Worm (Caenorhabditis elegans) whole organism, L4 larva: Measurements from ENCODE around the gene rnp-7.

Experiments used
- F10B5.3 ChIP-seq: sonication (generic microtip); optimal IDR thresholded peaks from 2 replicates; lab custom pipeline; 2016; ENCODE audit warnings: mild to moderate bottlenecking, missing genetic modification characterization, missing compliant biosample characterization
- F37D6.2 ChIP-seq: sonication (generic microtip); optimal IDR thresholded peaks from 2 replicates; lab custom pipeline; 2016; ENCODE audit warnings: mild to moderate bottlenecking, missing genetic modification characterization, missing compliant biosample characterization
- R02D3.7 ChIP-seq: fragments of 150-350 bp; sonication (generic microtip); optimal IDR thresholded peaks from 3 replicates; lab custom pipeline; 2014; ENCODE audit warnings: missing biosample characterization, missing genetic modification characterization
- T20F7.1 ChIP-seq: fragments of 200-800 bp; sonication (Bioruptor generic); optimal IDR thresholded peaks from 2 replicates; lab custom pipeline; 2018; ENCODE audit warnings: mild to moderate bottlenecking, missing genetic modification characterization, missing compliant biosample characterization
- T26A8.4 ChIP-seq: fragments of 200-800 bp; sonication (Bioruptor generic); IDR thresholded peaks from 2 replicates; pipeline ENCODE4 v1.3.6; 2022; ENCODE audit warnings: missing genetic modification characterization, missing compliant biosample characterization
- Y48G9A.11 ChIP-seq: fragments of 200-800 bp; sonication (Bioruptor generic); IDR thresholded peaks from 2 replicates; pipeline ENCODE4 v1.3.6; 2022; ENCODE audit warnings: missing genetic modification reagents, missing genetic modification characterization, missing compliant biosample characterization
- ZK546.5 ChIP-seq, 2 experiments: sonication (generic microtip); optimal IDR thresholded peaks; 2 replicates each; lab custom pipeline; 2017; ENCODE audit warnings: missing biosample characterization in 2 of 2, missing genetic modification characterization in 2 of 2
- arid-1 ChIP-seq: fragments of 200-800 bp; sonication (Bioruptor generic); conservative IDR thresholded peaks from 2 replicates; pipeline ENCODE4 v1.3.6; 2022; ENCODE audit warnings: missing genetic modification reagents, missing genetic modification characterization, missing compliant biosample characterization
- attf-4 ChIP-seq: sonication (generic microtip); optimal IDR thresholded peaks from 3 replicates; lab custom pipeline; 2017; ENCODE audit warnings: missing biosample characterization, missing genetic modification characterization
- ceh-62 ChIP-seq: sonication (generic microtip); optimal IDR thresholded peaks from 2 replicates; lab custom pipeline; 2017; ENCODE audit warnings: missing biosample characterization, missing genetic modification characterization
- daf-16 ChIP-seq, 3 experiments: sonication (generic microtip); optimal IDR thresholded peaks; 2 replicates each; lab custom pipeline; 2016 to 2017; ENCODE audit warnings: missing genetic modification characterization in 3 of 3, missing genetic modification reagents in 3 of 3, mild to moderate bottlenecking in 2 of 3, missing compliant biosample characterization in 2 of 3, missing biosample characterization in 1 of 3, moderate library complexity in 1 of 3
- dmd-6 ChIP-seq: fragments of 200-800 bp; sonication (Bioruptor generic); IDR thresholded peaks from 2 replicates; pipeline ENCODE4 v1.3.6; 2022; ENCODE audit warnings: missing genetic modification reagents, missing genetic modification characterization, missing compliant biosample characterization
- dmd-8 ChIP-seq: fragments of 200-800 bp; sonication (Bioruptor generic); IDR thresholded peaks from 2 replicates; pipeline ENCODE4 v1.3.6; 2022; ENCODE audit warnings: missing genetic modification characterization, missing compliant biosample characterization
- dpl-1 ChIP-seq: fragments of 150-350 bp; optimal IDR thresholded peaks from 2 replicates; lab custom pipeline; 2014; ENCODE audit warnings: missing biosample characterization, missing genetic modification reagents, missing genetic modification characterization
- dve-1 ChIP-seq: sonication (generic microtip); optimal IDR thresholded peaks from 2 replicates; lab custom pipeline; 2017; ENCODE audit warnings: antibody characterized with exemption, mild to moderate bottlenecking, missing genetic modification characterization, missing compliant biosample characterization; ENCODE audit not compliant: insufficient read depth
- egl-43 ChIP-seq: fragments of 200-800 bp; sonication (Bioruptor generic); IDR thresholded peaks from 2 replicates; pipeline ENCODE4 v1.3.6; 2022; ENCODE audit warnings: missing genetic modification reagents, missing genetic modification characterization, missing compliant biosample characterization
- fkh-10 ChIP-seq: fragments of 150-350 bp; optimal IDR thresholded peaks from 2 replicates; lab custom pipeline; 2014; ENCODE audit warnings: missing biosample characterization, missing genetic modification reagents, missing genetic modification characterization
- hif-1 ChIP-seq, 2 experiments: sonication (generic microtip); optimal IDR thresholded peaks; 2 replicates each; lab custom pipeline; 2016 to 2017; ENCODE audit warnings: missing compliant biosample characterization in 2 of 2, missing genetic modification characterization in 2 of 2, missing genetic modification reagents in 2 of 2, missing genotype in 2 of 2, mild to moderate bottlenecking in 1 of 2
- hlh-11 ChIP-seq: fragments of 200-800 bp; sonication (Bioruptor generic); optimal IDR thresholded peaks from 2 replicates; lab custom pipeline; 2018; ENCODE audit warnings: mild to moderate bottlenecking, missing genetic modification characterization, missing compliant biosample characterization
- hlh-30 ChIP-seq: sonication (generic microtip); optimal IDR thresholded peaks from 2 replicates; lab custom pipeline; 2017; ENCODE audit warnings: antibody characterized with exemption, mild to moderate bottlenecking, missing genetic modification characterization, missing compliant biosample characterization; ENCODE audit not compliant: insufficient read depth
- hmg-1.1 ChIP-seq: fragments of 200-800 bp; sonication (Bioruptor generic); IDR thresholded peaks from 2 replicates; pipeline ENCODE4 v1.3.6; 2022; ENCODE audit warnings: missing genetic modification reagents, missing genetic modification characterization, missing compliant biosample characterization
- lim-7 ChIP-seq: fragments of 200-800 bp; sonication (Bioruptor generic); IDR thresholded peaks from 2 replicates; pipeline ENCODE4 v1.3.6; 2022; ENCODE audit warnings: missing genetic modification characterization, missing compliant biosample characterization
- lin-38 ChIP-seq: fragments of 200-800 bp; sonication (Bioruptor generic); IDR thresholded peaks from 2 replicates; pipeline ENCODE4 v1.3.6; 2022; ENCODE audit warnings: missing genetic modification reagents, missing genetic modification characterization, missing compliant biosample characterization
- lir-3 ChIP-seq: sonication (generic microtip); optimal IDR thresholded peaks from 2 replicates; lab custom pipeline; 2016; ENCODE audit warnings: mild to moderate bottlenecking, missing genetic modification characterization, missing compliant biosample characterization
- lsy-2 ChIP-seq, 2 experiments: fragments of 150-350 bp in 1 of 2; sonication (generic microtip) in 1 of 2; optimal IDR thresholded peaks; 2 replicates each; lab custom pipeline; 2014 to 2017; ENCODE audit warnings: missing biosample characterization in 2 of 2, missing genetic modification characterization in 2 of 2
- madf-9 ChIP-seq: fragments of 200-800 bp; sonication (Bioruptor generic); conservative IDR thresholded peaks from 2 replicates; pipeline ENCODE4 v1.3.6; 2022; ENCODE audit warnings: missing genetic modification reagents, missing genetic modification characterization, missing compliant biosample characterization
- mdl-1 ChIP-seq, 2 experiments: fragments of 150-350 bp in 1 of 2; sonication (generic microtip) in 1 of 2; optimal IDR thresholded peaks; 2 replicates each; lab custom pipeline; 2014 to 2017; ENCODE audit warnings: missing biosample characterization in 2 of 2, missing genetic modification characterization in 2 of 2
- mep-1 ChIP-seq: fragments of 150-350 bp; sonication (generic microtip); optimal IDR thresholded peaks from 3 replicates; lab custom pipeline; 2014; ENCODE audit warnings: missing biosample characterization, missing genetic modification characterization
- mes-2 ChIP-seq: sonication (generic microtip); optimal IDR thresholded peaks from 2 replicates; lab custom pipeline; 2016; ENCODE audit warnings: missing genotype, mild to moderate bottlenecking, missing genetic modification characterization, missing compliant biosample characterization; ENCODE audit not compliant: poor library complexity, severe bottlenecking
- nhr-102 ChIP-seq: sonication (generic microtip); optimal IDR thresholded peaks from 2 replicates; lab custom pipeline; 2016; ENCODE audit warnings: mild to moderate bottlenecking, missing genetic modification characterization, moderate library complexity, missing compliant biosample characterization
- nhr-11 ChIP-seq: fragments of 150-350 bp; optimal IDR thresholded peaks from 2 replicates; lab custom pipeline; 2014; ENCODE audit warnings: missing biosample characterization, missing genetic modification characterization
- nhr-28 ChIP-seq: fragments of 150-350 bp; optimal IDR thresholded peaks from 2 replicates; lab custom pipeline; 2014; ENCODE audit warnings: missing biosample characterization, missing genetic modification characterization
- nhr-41 ChIP-seq: fragments of 200-800 bp; sonication (Bioruptor generic); IDR thresholded peaks from 2 replicates; pipeline ENCODE4 v1.3.6; 2022; ENCODE audit warnings: missing genetic modification reagents, missing genetic modification characterization, missing compliant biosample characterization
- nhr-48 ChIP-seq: sonication (generic microtip); optimal IDR thresholded peaks from 2 replicates; lab custom pipeline; 2016; ENCODE audit warnings: mild to moderate bottlenecking, missing genetic modification characterization, missing compliant biosample characterization
- nhr-77 ChIP-seq: fragments of 150-350 bp; optimal IDR thresholded peaks from 2 replicates; lab custom pipeline; 2014; ENCODE audit warnings: missing biosample characterization, missing genetic modification characterization
- pqm-1 ChIP-seq: sonication (generic microtip); optimal IDR thresholded peaks from 2 replicates; lab custom pipeline; 2017; ENCODE audit warnings: missing biosample characterization, missing genetic modification characterization
- skn-1 ChIP-seq: fragments of 150-350 bp; optimal IDR thresholded peaks from 2 replicates; lab custom pipeline; 2014; ENCODE audit warnings: missing biosample characterization, missing genetic modification characterization
- spr-1 ChIP-seq: sonication (generic microtip); optimal IDR thresholded peaks from 2 replicates; lab custom pipeline; 2016; ENCODE audit warnings: mild to moderate bottlenecking, missing genetic modification characterization, missing compliant biosample characterization
- tra-1 ChIP-seq: fragments of 200-800 bp; sonication (Bioruptor generic); IDR thresholded peaks from 2 replicates; pipeline ENCODE4 v1.3.6; 2022; ENCODE audit warnings: missing genetic modification reagents, missing genetic modification characterization, missing compliant biosample characterization
- unc-62 ChIP-seq, 3 experiments: fragments of 150-350 bp in 1 of 3; sonication (generic microtip); optimal IDR thresholded peaks in 2 of 3; peaks in 1 of 3; 1 replicate in 1 of 3; 2 replicates in 2 of 3; lab custom pipeline; 2014 to 2017; ENCODE audit warnings: missing biosample characterization in 3 of 3, missing genetic modification characterization in 3 of 3, missing genetic modification reagents in 3 of 3, missing genotype in 1 of 3
- zip-2 ChIP-seq: fragments of 150-350 bp; optimal IDR thresholded peaks from 2 replicates; lab custom pipeline; 2014; ENCODE audit warnings: missing biosample characterization, missing genetic modification characterization

rnp-7 gene

DNA sequence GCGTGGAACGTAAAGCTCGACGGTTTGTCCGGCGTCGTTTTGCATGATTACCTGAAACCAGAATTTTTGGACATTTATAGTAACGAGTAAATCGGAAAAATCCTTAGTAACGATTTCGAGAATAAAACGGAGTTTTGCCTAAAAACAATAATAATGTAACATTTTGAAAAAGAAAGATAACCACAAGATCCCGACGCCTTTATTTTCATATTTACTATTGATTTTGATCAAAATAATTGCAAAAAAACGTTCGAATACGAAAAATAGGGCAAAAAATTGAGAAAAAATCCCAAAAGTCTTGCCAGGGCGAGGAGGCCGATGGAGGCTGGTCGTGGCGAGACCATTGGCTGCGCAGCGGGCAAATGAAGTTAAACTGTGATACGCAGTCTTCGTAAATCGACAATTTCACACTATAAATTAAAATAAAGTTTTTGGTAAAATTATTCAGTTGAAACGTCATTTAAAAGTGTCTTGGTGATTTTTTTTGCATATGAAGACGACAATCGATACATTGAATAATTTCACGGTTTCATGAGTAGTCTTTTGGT, 28.7 kb upstream of the rnp-7 start, which contains the start of gene rps-21 (continued):
- TF ChIP-seq nhr-48 (tag; lab: Kevin White, UChicago) (peak; percentile 11), tra-1 (0 out of 2 replicates have a peak, but pooled peaks have one; percentile 30), hlh-30 (peak; percentile 77), egl-43 (GFP tag; lab: Robert Waterston, UW) (no peak), T20F7.1 (peak; percentile 78), arid-1 (GFP tag; lab: Robert Waterston, UW) (0 out of 2 replicates have a peak, but pooled peaks have one; percentile 23), hmg-1.1 (GFP tag; lab: Robert Waterston, UW) (peak; percentile 81), R02D3.7 (tag; lab: Kevin White, UChicago) (peak; percentile 84), Y48G9A.11 (GFP tag; lab: Robert Waterston, UW) (no peak), zip-2 (tag; lab: Kevin White, UChicago) (no peak), ceh-62 (no peak), fkh-10 (GFP tag; lab: Kevin White, UChicago) (peak; percentile 9), F37D6.2 (tag; lab: Kevin White, UChicago) (peak; percentile 39), attf-4 (tag; lab: Kevin White, UChicago) (no peak), F10B5.3 (tag; lab: Kevin White, UChicago) (no peak), mdl-1 (tag; optimal IDR thresholded peaks at IDR 0.05; lab: Kevin White, UChicago) (peak; percentile 4 to 28), spr-1 (tag; lab: Kevin White, UChicago) (no peak), madf-9 (GFP tag; lab: Robert Waterston, UW) (no peak), hif-1 (tag; optimal IDR thresholded peaks at IDR 0.05; lab: Kevin White, UChicago) (peak in 1 of 2 experiments; percentile 63), unc-62 (GFP tag; optimal IDR thresholded peaks at IDR 0.05 in 1 of 2; lab: Kevin White, UChicago) (peak in 1 of 2 experiments; percentile 77), unc-62 (tag; optimal IDR thresholded peaks at IDR 0.05; lab: Kevin White, UChicago) (no peak), lir-3 (tag; lab: Kevin White, UChicago) (no peak), dpl-1 (GFP tag; lab: Kevin White, UChicago) (peak; percentile 82), skn-1 (no peak), hlh-11 (peak; percentile 69), daf-16 (GFP tag; optimal IDR thresholded peaks at IDR 0.05; lab: Kevin White, UChicago) (no peak), daf-16 (tag; optimal IDR thresholded peaks at IDR 0.05; lab: Kevin White, UChicago) (peak; percentile 16), dmd-8 (GFP tag; lab: Robert Waterston, UW) (no peak), lsy-2 (tag; optimal IDR thresholded peaks at IDR 0.05; lab: Kevin White, UChicago) (peak; percentile 9 to 92), nhr-11 (tag; lab: Kevin White, UChicago) (peak; percentile 91), nhr-28 (tag; lab: Kevin White, UChicago) (peak; percentile 72), dmd-6 (GFP tag; lab: Robert Waterston, UW) (peak; percentile 53; the same call in 1 of the 2 replicates), T26A8.4 (GFP tag; lab: Robert Waterston, UW) (peak; percentile 43; the same call in 1 of the 2 replicates)

DNA sequence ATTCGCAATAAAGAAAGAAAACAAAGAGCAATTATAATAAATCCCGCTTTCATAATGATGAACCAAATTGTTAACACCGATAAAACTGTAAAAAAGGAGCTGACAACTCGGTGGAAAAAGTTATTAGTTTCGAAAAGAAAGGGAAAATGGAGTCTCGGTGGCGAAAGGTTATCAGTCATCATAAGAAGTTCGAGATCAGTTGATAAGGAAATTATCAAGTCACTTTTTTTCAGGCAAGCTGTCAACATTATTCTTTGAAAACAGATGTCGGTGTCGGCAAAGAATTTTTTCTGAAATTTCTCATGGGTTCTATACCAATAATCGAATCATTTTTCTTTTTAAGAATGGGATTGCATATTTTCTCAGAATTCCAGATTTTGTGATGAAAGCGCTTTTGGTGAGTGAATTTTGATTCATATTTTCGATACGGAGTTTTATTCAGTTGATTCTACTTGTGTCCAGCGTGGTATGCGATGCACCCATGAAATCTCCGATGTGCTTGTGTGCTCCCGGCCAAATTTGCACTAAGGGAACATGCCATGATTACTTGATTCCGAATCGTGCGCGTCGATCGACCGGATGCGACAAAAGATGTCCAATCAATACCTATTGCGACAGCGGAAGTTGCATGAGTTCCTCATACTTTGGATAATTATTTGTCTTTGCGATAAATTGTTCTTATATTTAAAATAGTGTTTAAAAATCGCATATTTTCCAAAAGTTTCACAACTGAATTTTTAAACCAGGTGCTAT, 27.5 kb upstream of the rnp-7 start, which contains the start of the genes F37C12.21 and F37C12.10:
F37C12.21 (plus strand) TSS at position 58 of the 753 bp plus-strand sequence.
F37C12.10 (minus strand) TSS at position 85 of the 753 bp plus-strand sequence.
- TF ChIP-seq lim-7 (GFP tag; lab: Robert Waterston, UW) (no peak), dmd-6 (GFP tag; lab: Robert Waterston, UW) (peak; percentile 43), dve-1 (tag; lab: Kevin White, UChicago) (peak; percentile 50), mep-1 (no peak), ZK546.5 (tag; optimal IDR thresholded peaks at IDR 0.05; lab: Kevin White, UChicago) (no peak), nhr-28 (tag; lab: Kevin White, UChicago) (peak; percentile 62), lsy-2 (tag; optimal IDR thresholded peaks at IDR 0.05; lab: Kevin White, UChicago) (peak in 1 of 2 experiments; percentile 23), hlh-30 (peak; percentile 13), daf-16 (GFP tag; optimal IDR thresholded peaks at IDR 0.05; lab: Kevin White, UChicago) (no peak), daf-16 (tag; optimal IDR thresholded peaks at IDR 0.05; lab: Kevin White, UChicago) (peak; percentile 81), nhr-77 (tag; lab: Kevin White, UChicago) (peak; percentile 27), nhr-41 (GFP tag; lab: Robert Waterston, UW) (peak; percentile 57; the same call in 1 of the 2 replicates), nhr-102 (peak; percentile 7), pqm-1 (tag; lab: Kevin White, UChicago) (peak; percentile 43), lin-38 (GFP tag; lab: Robert Waterston, UW) (peak; percentile 41), hmg-1.1 (GFP tag; lab: Robert Waterston, UW) (no peak), hlh-11 (peak; percentile 67), mes-2 (tag; lab: Kevin White, UChicago) (peak; percentile 42)
- TF ChIP-seq, all 104 proteins: peak for 13
